Fruit fly (Drosophila melanogaster) whole organism, embryonic: Measurements from ENCODE around the gene Parg.

ENCODE experiments used
- Aef1 ChIP-seq: fragments of 200-800 bp; sonication (Bioruptor generic); IDR thresholded peaks from 3 replicates; pipeline ENCODE4 v1.3.6; 2022; ENCODE audit warnings: missing biosample characterization, missing genetic modification characterization
- B-H1 ChIP-seq: fragments of 200-800 bp; sonication (Bioruptor generic); IDR thresholded peaks from 3 replicates; pipeline ENCODE4 v1.3.6; 2022; ENCODE audit warnings: missing biosample characterization, missing genetic modification characterization
- CG10321 ChIP-seq: fragments of 200-800 bp; sonication (Bioruptor generic); IDR thresholded peaks from 2 replicates; pipeline ENCODE4 v1.3.6; 2022; ENCODE audit warnings: missing biosample characterization, missing genetic modification characterization
- CG10959 ChIP-seq: fragments of 200-800 bp; sonication (Bioruptor generic); IDR thresholded peaks from 2 replicates; pipeline ENCODE4 v1.3.6; 2022; ENCODE audit warnings: missing biosample characterization, missing genetic modification characterization
- CG12391 ChIP-seq: fragments of 200-800 bp; sonication (Bioruptor generic); optimal IDR thresholded peaks from 3 replicates; lab custom pipeline; 2018; ENCODE audit warnings: missing biosample characterization, mild to moderate bottlenecking, missing genetic modification characterization, moderate library complexity
- CG12769 ChIP-seq: fragments of 200-800 bp; sonication (Bioruptor generic); optimal IDR thresholded peaks from 2 replicates; lab custom pipeline; 2019; ENCODE audit warnings: missing biosample characterization, mild to moderate bottlenecking, missing genetic modification characterization, moderate library complexity
- CG14441 ChIP-seq: fragments of 200-800 bp; sonication (Bioruptor generic); IDR thresholded peaks from 2 replicates; pipeline ENCODE4 v1.3.6; 2022; ENCODE audit warnings: missing biosample characterization, missing genetic modification characterization
- CG15269 ChIP-seq: fragments of 200-800 bp; sonication (Bioruptor generic); optimal IDR thresholded peaks from 2 replicates; lab custom pipeline; 2018; ENCODE audit warnings: missing biosample characterization, mild to moderate bottlenecking, missing genetic modification characterization, moderate library complexity
- CG15479 ChIP-seq: fragments of 200-800 bp; sonication (Bioruptor generic); optimal IDR thresholded peaks from 3 replicates; lab custom pipeline; 2019; ENCODE audit warnings: missing biosample characterization, mild to moderate bottlenecking, missing genetic modification characterization, moderate library complexity
- CG18619 ChIP-seq: fragments of 200-800 bp; sonication (Bioruptor generic); optimal IDR thresholded peaks from 3 replicates; lab custom pipeline; 2017; ENCODE audit warnings: missing biosample characterization, mild to moderate bottlenecking, missing genetic modification characterization
- CG18764 ChIP-seq: fragments of 200-800 bp; sonication (Bioruptor generic); optimal IDR thresholded peaks from 3 replicates; lab custom pipeline; 2016; ENCODE audit warnings: missing biosample characterization, missing genetic modification characterization
- CG30403 ChIP-seq: fragments of 200-800 bp; sonication (Bioruptor generic); optimal IDR thresholded peaks from 3 replicates; lab custom pipeline; 2016; ENCODE audit warnings: missing biosample characterization, missing genetic modification characterization
- CG31441 ChIP-seq: fragments of 200-800 bp; sonication (Bioruptor generic); IDR thresholded peaks from 2 replicates; pipeline ENCODE4 v1.3.6; 2022; ENCODE audit warnings: missing biosample characterization, missing genetic modification characterization
- CG34224 ChIP-seq: fragments of 200-800 bp; sonication (Bioruptor generic); IDR thresholded peaks from 3 replicates; pipeline ENCODE4 v1.3.6; 2022; ENCODE audit warnings: missing biosample characterization, missing genetic modification characterization; ENCODE audit not compliant: partially characterized antibody
- CG3995 ChIP-seq: fragments of 200-800 bp; sonication (Bioruptor generic); optimal IDR thresholded peaks from 3 replicates; lab custom pipeline; 2016; ENCODE audit warnings: missing biosample characterization, missing genetic modification characterization
- CG4854 ChIP-seq: fragments of 200-800 bp; sonication (Bioruptor generic); optimal IDR thresholded peaks from 2 replicates; lab custom pipeline; 2016; ENCODE audit warnings: missing biosample characterization, missing genetic modification characterization, inconsistent platforms
- CG6689 ChIP-seq: fragments of 200-800 bp; sonication (Bioruptor generic); IDR thresholded peaks from 2 replicates; pipeline ENCODE4 v1.3.6; 2022; ENCODE audit warnings: missing biosample characterization, missing genetic modification characterization
- CG7271 ChIP-seq: fragments of 200-800 bp; sonication (Bioruptor generic); optimal IDR thresholded peaks from 2 replicates; lab custom pipeline; 2018; ENCODE audit warnings: missing biosample characterization, mild to moderate bottlenecking, missing genetic modification characterization, moderate library complexity
- CG9727 ChIP-seq: fragments of 200-800 bp; sonication (Bioruptor generic); optimal IDR thresholded peaks from 3 replicates; lab custom pipeline; 2017; ENCODE audit warnings: missing biosample characterization, mild to moderate bottlenecking, missing genetic modification characterization
- CHES-1-like ChIP-seq: fragments of 200-800 bp; sonication (Bioruptor generic); optimal IDR thresholded peaks from 2 replicates; lab custom pipeline; 2016; ENCODE audit warnings: missing biosample characterization, missing genetic modification characterization
- CrebB ChIP-seq: fragments of 200-800 bp; sonication (Bioruptor generic); optimal IDR thresholded peaks from 3 replicates; lab custom pipeline; 2018; ENCODE audit warnings: missing biosample characterization, mild to moderate bottlenecking, missing genetic modification characterization
- Dip3 ChIP-seq: fragments of 200-800 bp; sonication (Bioruptor generic); optimal IDR thresholded peaks from 3 replicates; lab custom pipeline; 2016; ENCODE audit warnings: missing biosample characterization, missing genetic modification characterization
- Doc2 ChIP-seq: fragments of 200-800 bp; sonication (Bioruptor generic); IDR thresholded peaks from 2 replicates; pipeline ENCODE4 v1.3.6; 2022; ENCODE audit warnings: missing biosample characterization, missing genetic modification characterization
- Doc3 ChIP-seq: fragments of 200-800 bp; sonication (Bioruptor generic); IDR thresholded peaks from 3 replicates; pipeline ENCODE4 v1.3.6; 2022; ENCODE audit warnings: missing biosample characterization, missing genetic modification characterization; ENCODE audit not compliant: partially characterized antibody
- HHEX ChIP-seq: fragments of 200-800 bp; sonication (Bioruptor generic); optimal IDR thresholded peaks from 3 replicates; lab custom pipeline; 2017; ENCODE audit warnings: missing biosample characterization, mild to moderate bottlenecking, missing genetic modification characterization, missing genetic modification reagents
- HLH54F ChIP-seq: fragments of 200-800 bp; sonication (Bioruptor generic); optimal IDR thresholded peaks from 3 replicates; lab custom pipeline; 2016; ENCODE audit warnings: missing biosample characterization, missing genetic modification characterization
- Hand ChIP-seq: fragments of 200-800 bp; sonication (Bioruptor generic); optimal IDR thresholded peaks from 2 replicates; lab custom pipeline; 2017; ENCODE audit warnings: mild to moderate bottlenecking, missing biosample characterization, missing genetic modification reagents, missing genetic modification characterization
- Med ChIP-seq: fragments of 200-800 bp; sonication (Bioruptor generic); peaks from one replicate; lab custom pipeline; 2016; ENCODE audit warnings: missing biosample characterization, missing genetic modification characterization, mild to moderate bottlenecking, inconsistent platforms, moderate library complexity
- Mrtf ChIP-seq: fragments of 200-800 bp; sonication (Bioruptor generic); IDR thresholded peaks from 3 replicates; pipeline ENCODE4 v1.3.6; 2022; ENCODE audit warnings: missing biosample characterization, missing genetic modification characterization
- ase ChIP-seq: fragments of 200-800 bp; sonication (Bioruptor generic); IDR thresholded peaks from 3 replicates; pipeline ENCODE4 v1.3.6; 2022; ENCODE audit warnings: missing biosample characterization, missing genetic modification characterization
- btn ChIP-seq: fragments of 200-800 bp; sonication (Bioruptor generic); optimal IDR thresholded peaks from 2 replicates; lab custom pipeline; 2016; ENCODE audit warnings: missing biosample characterization, missing genetic modification characterization
- cg ChIP-seq: fragments of 200-800 bp; sonication (Bioruptor generic); optimal IDR thresholded peaks from 3 replicates; lab custom pipeline; 2019; ENCODE audit warnings: missing biosample characterization, mild to moderate bottlenecking, missing genetic modification characterization, moderate library complexity
- dimm ChIP-seq: fragments of 200-800 bp; sonication (Bioruptor generic); IDR thresholded peaks from 2 replicates; pipeline ENCODE4 v1.3.6; 2022; ENCODE audit warnings: missing biosample characterization, missing genetic modification characterization
- gt ChIP-seq: fragments of 200-800 bp; sonication (Bioruptor generic); IDR thresholded peaks from 2 replicates; pipeline ENCODE4 v1.3.6; 2022; ENCODE audit warnings: missing biosample characterization, missing genetic modification characterization
- hkb ChIP-seq, 2 experiments: fragments of 200-800 bp in 1 of 2; fragments of >200 bp in 1 of 2; sonication (Bioruptor generic) in 1 of 2; IDR thresholded peaks in 1 of 2; optimal IDR thresholded peaks in 1 of 2; 2 replicates each; pipeline versions ENCODE4 v1.3.6 to Lab custom; 2017 to 2022; ENCODE audit warnings: missing biosample characterization in 1 of 2, missing genetic modification characterization in 1 of 2
- jing ChIP-seq: fragments of 200-800 bp; sonication (Bioruptor generic); optimal IDR thresholded peaks from 2 replicates; lab custom pipeline; 2018; ENCODE audit warnings: missing biosample characterization, mild to moderate bottlenecking, missing genetic modification characterization
- nau ChIP-seq: fragments of 200-800 bp; sonication (Bioruptor generic); optimal IDR thresholded peaks from 3 replicates; lab custom pipeline; 2017; ENCODE audit warnings: missing biosample characterization, mild to moderate bottlenecking, missing genetic modification characterization, missing genetic modification reagents
- nmo ChIP-seq: fragments of 200-800 bp; sonication (Bioruptor generic); optimal IDR thresholded peaks from 2 replicates; lab custom pipeline; 2018; ENCODE audit warnings: missing biosample characterization, mild to moderate bottlenecking, missing genetic modification characterization, moderate library complexity
- pum ChIP-seq: fragments of 200-800 bp; sonication (Bioruptor generic); optimal IDR thresholded peaks from 2 replicates; lab custom pipeline; 2016; ENCODE audit warnings: missing biosample characterization, missing genetic modification characterization
- repo ChIP-seq: fragments of 200-800 bp; sonication (Bioruptor generic); optimal IDR thresholded peaks from 2 replicates; lab custom pipeline; 2016; ENCODE audit warnings: missing biosample characterization, missing genetic modification characterization
- schlank ChIP-seq: fragments of 200-800 bp; sonication (Bioruptor generic); optimal IDR thresholded peaks from 2 replicates; lab custom pipeline; 2018; ENCODE audit warnings: missing biosample characterization, mild to moderate bottlenecking, missing genetic modification characterization
- slou ChIP-seq: fragments of 200-800 bp; sonication (Bioruptor generic); optimal IDR thresholded peaks from 3 replicates; lab custom pipeline; 2016; ENCODE audit warnings: missing biosample characterization, missing genetic modification characterization
- sna ChIP-seq: fragments of 200-800 bp; sonication (Bioruptor generic); IDR thresholded peaks from 2 replicates; pipeline ENCODE4 v1.3.6; 2022; ENCODE audit warnings: missing biosample characterization, missing genetic modification characterization; ENCODE audit not compliant: partially characterized antibody
- sob ChIP-seq: fragments of 200-800 bp; sonication (Bioruptor generic); IDR thresholded peaks from 2 replicates; pipeline ENCODE4 v1.3.6; 2022; ENCODE audit warnings: missing biosample characterization, missing genetic modification characterization
- tio ChIP-seq: fragments of 200-800 bp; sonication (Bioruptor generic); optimal IDR thresholded peaks from 2 replicates; lab custom pipeline; 2017; ENCODE audit warnings: missing biosample characterization, missing genetic modification characterization, inconsistent platforms
- ttk ChIP-seq: fragments of 200-800 bp; sonication (Bioruptor generic); IDR thresholded peaks from 2 replicates; pipeline ENCODE4 v2.1.2; 2022; ENCODE audit warnings: missing biosample characterization, missing genetic modification characterization
- wek ChIP-seq: fragments of 200-800 bp; sonication (Bioruptor generic); optimal IDR thresholded peaks from 3 replicates; lab custom pipeline; 2018; ENCODE audit warnings: missing biosample characterization, mild to moderate bottlenecking, missing genetic modification characterization, moderate library complexity
- wor ChIP-seq: fragments of 200-800 bp; sonication (Bioruptor generic); IDR thresholded peaks from 2 replicates; pipeline ENCODE4 v1.3.6; 2022; ENCODE audit warnings: missing biosample characterization, missing genetic modification characterization

Gene Parg

DNA sequence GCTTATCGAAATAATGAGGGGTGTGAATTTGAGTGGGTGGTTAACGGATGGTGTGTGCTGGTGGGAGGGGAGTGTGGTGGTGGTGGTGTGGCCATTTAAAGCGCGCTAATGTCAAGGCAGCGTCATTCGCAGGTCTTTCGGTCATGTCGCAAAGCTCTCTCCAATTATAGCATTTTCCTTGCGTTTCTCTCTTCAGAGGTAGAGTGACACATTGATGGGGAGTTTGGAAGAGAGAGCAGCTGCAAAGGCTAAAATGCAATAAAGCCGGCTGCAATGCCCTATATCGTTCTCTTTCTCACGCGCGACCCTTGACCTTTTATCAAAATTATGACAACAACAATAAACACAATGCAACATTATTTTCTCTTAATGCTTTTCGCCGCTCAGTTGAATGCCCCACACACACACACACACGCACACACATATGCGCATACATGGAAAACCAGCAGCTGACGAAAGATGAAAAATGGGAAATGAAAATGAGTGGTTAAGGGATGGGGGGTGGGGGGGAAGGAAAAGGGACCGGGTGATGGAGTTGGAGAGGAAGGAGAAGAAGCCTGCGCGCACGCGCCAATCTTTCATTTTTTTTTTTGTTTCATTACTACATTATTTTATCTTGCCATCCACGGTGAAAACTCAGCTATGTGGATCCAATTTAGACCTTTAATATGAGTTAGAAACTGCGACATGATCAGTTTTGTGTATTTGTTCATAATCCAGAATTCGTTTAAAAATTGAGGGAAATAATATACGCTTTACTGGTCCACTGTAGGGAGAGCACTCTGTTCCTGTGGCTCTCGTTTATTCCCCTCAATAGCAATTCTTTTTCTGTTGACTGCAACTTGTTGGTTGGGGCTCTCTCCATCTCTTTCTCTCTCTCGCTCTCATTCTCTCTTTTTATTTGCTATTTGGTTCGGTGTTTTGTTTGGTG, 20.6 kb upstream of the Parg start (continued):
- TF ChIP-seq CG3995 (GFP tag; lab: Kevin White, UChicago) (no peak), CG12391 (tag; lab: Kevin White, UChicago) (peak; percentile 79), slou (GFP tag; lab: Kevin White, UChicago) (peak; percentile 29), sob (GFP tag; lab: Robert Waterston, UW) (peak; percentile 72), CG12769 (tag; lab: Kevin White, UChicago) (peak; percentile 84), gt (GFP tag; lab: Robert Waterston, UW) (peak; percentile 51; the same call in 1 of the 2 replicates), jing (GFP tag; lab: Kevin White, UChicago) (peak; percentile 68), Hand (GFP tag; lab: Kevin White, UChicago) (peak; percentile 76), CHES-1-like (peak; percentile 67), schlank (peak; percentile 49), nau (GFP tag; lab: Kevin White, UChicago) (peak; percentile 73), ase (GFP tag; lab: Robert Waterston, UW) (peak; percentile 70; the same call in 2 of the 3 replicates), repo (GFP tag; lab: Kevin White, UChicago) (peak; percentile 74), nmo (GFP tag; lab: Kevin White, UChicago) (peak; percentile 82), CG7271 (tag; lab: Kevin White, UChicago) (no peak), hkb (optimal IDR thresholded peaks at IDR 0.05; lab: Kevin White, UChicago) (no peak), hkb (GFP tag; IDR thresholded peaks at IDR 0.05; lab: Robert Waterston, UW) (peak; percentile 84), CG34224 (GFP tag; lab: Robert Waterston, UW) (no peak), CG18619 (peak; percentile 53), btn (GFP tag; lab: Kevin White, UChicago) (peak; percentile 51), HLH54F (peak; percentile 46), CG4854 (GFP tag; lab: Kevin White, UChicago) (peak; percentile 62), wek (GFP tag; lab: Kevin White, UChicago) (peak; percentile 51), sna (GFP tag; lab: Robert Waterston, UW) (no peak), CG14441 (GFP tag; lab: Robert Waterston, UW) (peak; percentile 69), CG6689 (GFP tag; lab: Robert Waterston, UW) (peak; percentile 84), B-H1 (GFP tag; lab: Robert Waterston, UW) (peak; percentile 68), Mrtf (peak; percentile 46; the same call in 1 of the 3 replicates), CG10959 (GFP tag; lab: Robert Waterston, UW) (peak; percentile 66), ttk (peak; percentile 79), CG10321 (no peak), Doc2 (GFP tag; lab: Robert Waterston, UW) (no peak), Doc3 (GFP tag; lab: Robert Waterston, UW) (no peak), CG15479 (GFP tag; lab: Kevin White, UChicago) (no peak), CG18764 (GFP tag; lab: Kevin White, UChicago) (peak; percentile 56), Dip3 (peak; percentile 24), cg (GFP tag; lab: Kevin White, UChicago) (peak; percentile 78), Aef1 (GFP tag; lab: Robert Waterston, UW) (peak; percentile 66), pum (GFP tag; lab: Kevin White, UChicago) (peak; percentile 81), CG31441 (GFP tag; lab: Robert Waterston, UW) (peak; percentile 80), wor (peak; percentile 62), HHEX (GFP tag; lab: Kevin White, UChicago) (peak; percentile 69), CG9727 (peak; percentile 87), CG30403 (peak; percentile 76), tio (GFP tag; lab: Kevin White, UChicago) (peak; percentile 44), Med (GFP tag; lab: Kevin White, UChicago) (peak; percentile 94), CG15269 (peak; percentile 79), CrebB (tag; lab: Kevin White, UChicago) (peak; percentile 51), dimm (GFP tag; lab: Robert Waterston, UW) (peak; percentile 66; the same call in 1 of the 2 replicates)
